Worm (Caenorhabditis elegans) whole organism, young adult: ENCODE data around the gene C15H11.11.

ENCODE experiments used
- B0336.3 ChIP-seq: fragments of 200-800 bp; sonication (Bioruptor generic); IDR thresholded peaks from 2 replicates; pipeline ENCODE4 v1.3.6; 2022; ENCODE audit warnings: missing genetic modification characterization, missing compliant biosample characterization
- C06A6.2 ChIP-seq: fragments of 200-800 bp; sonication (Bioruptor generic); conservative IDR thresholded peaks from 2 replicates; pipeline ENCODE4 v1.3.6; 2022; ENCODE audit warnings: missing genetic modification characterization, missing compliant biosample characterization
- F10E7.11 ChIP-seq: sonication (generic microtip); optimal IDR thresholded peaks from 2 replicates; lab custom pipeline; 2017; ENCODE audit warnings: mild to moderate bottlenecking, missing genetic modification characterization, moderate library complexity, missing compliant biosample characterization
- F23B12.7 ChIP-seq: sonication (generic microtip); optimal IDR thresholded peaks from 2 replicates; lab custom pipeline; 2017; ENCODE audit warnings: missing genetic modification characterization, mild to moderate bottlenecking, missing compliant biosample characterization, antibody characterized with exemption, moderate library complexity; ENCODE audit not compliant: insufficient read depth
- F52B5.7 ChIP-seq: sonication (generic microtip); optimal IDR thresholded peaks from 2 replicates; lab custom pipeline; 2016; ENCODE audit warnings: mild to moderate bottlenecking, missing genetic modification characterization, missing compliant biosample characterization
- K11D2.4 ChIP-seq: fragments of 200-800 bp; sonication (Bioruptor generic); IDR thresholded peaks from 2 replicates; pipeline ENCODE4 v1.3.6; 2022; ENCODE audit warnings: missing genetic modification reagents, missing genetic modification characterization, missing compliant biosample characterization
- Y53G8AR.9 ChIP-seq: fragments of 200-800 bp; sonication (Bioruptor generic); conservative IDR thresholded peaks from 2 replicates; pipeline ENCODE4 v1.3.6; 2022; ENCODE audit warnings: missing genetic modification reagents, missing genetic modification characterization, missing compliant biosample characterization
- ZK185.1 ChIP-seq: sonication (generic microtip); optimal IDR thresholded peaks from 2 replicates; lab custom pipeline; 2016; ENCODE audit warnings: mild to moderate bottlenecking, missing genetic modification characterization, missing compliant biosample characterization; ENCODE audit not compliant: poor library complexity, severe bottlenecking
- ama-1 ChIP-seq, 3 experiments: fragments of 150-350 bp in 1 of 3; sonication (generic microtip) in 2 of 3; optimal IDR thresholded peaks; 2 replicates each; lab custom pipeline; 2014 to 2018; ENCODE audit warnings: missing biosample characterization in 2 of 3, missing genetic modification characterization in 2 of 3, missing genetic modification reagents in 2 of 3
- atf-7 ChIP-seq: sonication (generic microtip); optimal IDR thresholded peaks from 2 replicates; lab custom pipeline; 2017; ENCODE audit warnings: mild to moderate bottlenecking, missing genetic modification characterization, missing compliant biosample characterization
- athp-1 ChIP-seq: sonication (generic microtip); optimal IDR thresholded peaks from 2 replicates; lab custom pipeline; 2017; ENCODE audit warnings: mild to moderate bottlenecking, missing genetic modification characterization, missing compliant biosample characterization
- attf-3 ChIP-seq: fragments of 200-800 bp; sonication (Bioruptor generic); conservative IDR thresholded peaks from 2 replicates; pipeline ENCODE4 v1.3.6; 2022; ENCODE audit warnings: missing genetic modification reagents, missing genetic modification characterization, missing compliant biosample characterization
- attf-5 ChIP-seq: fragments of 200-800 bp; sonication (Bioruptor generic); optimal IDR thresholded peaks from 2 replicates; lab custom pipeline; 2018; ENCODE audit warnings: mild to moderate bottlenecking, missing genetic modification characterization, missing compliant biosample characterization
- bed-1 ChIP-seq: fragments of 200-800 bp; sonication (Bioruptor generic); IDR thresholded peaks from 2 replicates; pipeline ENCODE4 v1.3.6; 2022; ENCODE audit warnings: missing genetic modification reagents, missing genetic modification characterization, missing compliant biosample characterization
- cebp-1 ChIP-seq, 2 experiments: fragments of 200-800 bp in 1 of 2; sonication (Bioruptor generic) in 1 of 2; sonication (generic microtip) in 1 of 2; IDR thresholded peaks in 1 of 2; optimal IDR thresholded peaks in 1 of 2; 2 replicates each; pipeline versions ENCODE4 v1.3.6 to Lab custom; 2017 to 2022; ENCODE audit warnings: missing compliant biosample characterization in 2 of 2, missing genetic modification characterization in 2 of 2, mild to moderate bottlenecking in 1 of 2, missing genetic modification reagents in 1 of 2, moderate library complexity in 1 of 2
- ceh-100 ChIP-seq: fragments of 200-800 bp; sonication (Bioruptor generic); IDR thresholded peaks from 2 replicates; pipeline ENCODE4 v1.3.6; 2022; ENCODE audit warnings: missing genetic modification reagents, missing genetic modification characterization, missing compliant biosample characterization
- die-1 ChIP-seq: sonication (generic microtip); optimal IDR thresholded peaks from 2 replicates; lab custom pipeline; 2016; ENCODE audit warnings: missing genotype, mild to moderate bottlenecking, missing genetic modification characterization, missing compliant biosample characterization
- dox-1 ChIP-seq: fragments of 200-800 bp; sonication (Bioruptor generic); IDR thresholded peaks from 2 replicates; pipeline ENCODE4 v1.3.6; 2022; ENCODE audit warnings: missing genetic modification reagents, missing genetic modification characterization, missing compliant biosample characterization
- dpff-1 ChIP-seq: sonication (generic microtip); optimal IDR thresholded peaks from 2 replicates; lab custom pipeline; 2017; ENCODE audit warnings: mild to moderate bottlenecking, missing genetic modification characterization, missing compliant biosample characterization
- ekl-4 ChIP-seq: fragments of 200-800 bp; sonication (Bioruptor generic); IDR thresholded peaks from 2 replicates; pipeline ENCODE4 v1.3.6; 2022; ENCODE audit warnings: missing genetic modification reagents, missing genetic modification characterization, missing compliant biosample characterization
- gei-17 ChIP-seq: fragments of 200-800 bp; sonication (Bioruptor generic); optimal IDR thresholded peaks from 2 replicates; lab custom pipeline; 2018; ENCODE audit warnings: mild to moderate bottlenecking, missing genetic modification characterization, missing compliant biosample characterization
- hsf-1 ChIP-seq: fragments of 200-800 bp; sonication (Bioruptor generic); IDR thresholded peaks from 2 replicates; pipeline ENCODE4 v1.3.6; 2022; ENCODE audit warnings: missing genetic modification reagents, missing genetic modification characterization, missing compliant biosample characterization
- let-607 ChIP-seq, 2 experiments: fragments of 200-800 bp in 1 of 2; sonication (Bioruptor generic) in 1 of 2; sonication (generic microtip) in 1 of 2; optimal IDR thresholded peaks; 2 replicates each; lab custom pipeline; 2016 to 2018; ENCODE audit warnings: mild to moderate bottlenecking in 2 of 2, missing compliant biosample characterization in 2 of 2, missing genetic modification characterization in 2 of 2, moderate library complexity in 2 of 2, missing genotype in 1 of 2
- lin-26 ChIP-seq: fragments of 200-800 bp; sonication (Bioruptor generic); IDR thresholded peaks from 2 replicates; pipeline ENCODE4 v1.3.6; 2022; ENCODE audit warnings: missing genetic modification reagents, missing genetic modification characterization, missing compliant biosample characterization
- lin-35 ChIP-seq, 3 experiments: fragments of 150-350 bp in 2 of 3; sonication (generic microtip) in 1 of 3; optimal IDR thresholded peaks; 2 replicates each; lab custom pipeline; 2014 to 2018; ENCODE audit warnings: missing biosample characterization in 3 of 3, missing genetic modification characterization in 3 of 3, missing genetic modification reagents in 3 of 3
- lin-40 ChIP-seq: sonication (generic microtip); optimal IDR thresholded peaks from 2 replicates; lab custom pipeline; 2016; ENCODE audit warnings: missing genetic modification characterization, mild to moderate bottlenecking, missing compliant biosample characterization, missing genotype, missing genetic modification reagents
- lin-54 ChIP-seq: fragments of 200-800 bp; sonication (Bioruptor generic); optimal IDR thresholded peaks from 2 replicates; lab custom pipeline; 2018; ENCODE audit warnings: mild to moderate bottlenecking, missing genetic modification characterization, missing compliant biosample characterization
- lsl-1 ChIP-seq: fragments of 200-800 bp; sonication (Bioruptor generic); optimal IDR thresholded peaks from 2 replicates; lab custom pipeline; 2018; ENCODE audit warnings: mild to moderate bottlenecking, missing genetic modification characterization, moderate library complexity, missing compliant biosample characterization
- madf-6 ChIP-seq: fragments of 200-800 bp; sonication (Bioruptor generic); IDR thresholded peaks from 2 replicates; pipeline ENCODE4 v1.3.6; 2022; ENCODE audit warnings: missing genetic modification reagents, missing genetic modification characterization, missing compliant biosample characterization
- mcd-1 ChIP-seq: fragments of 200-800 bp; sonication (Bioruptor generic); IDR thresholded peaks from 2 replicates; pipeline ENCODE4 v1.3.6; 2022; ENCODE audit warnings: missing genetic modification reagents, missing genetic modification characterization, missing compliant biosample characterization
- nfyb-1 ChIP-seq: fragments of 200-800 bp; sonication (Bioruptor generic); IDR thresholded peaks from 2 replicates; pipeline ENCODE4 v1.3.6; 2022; ENCODE audit warnings: missing genetic modification reagents, missing genetic modification characterization, missing compliant biosample characterization
- nhr-80 ChIP-seq: sonication (generic microtip); optimal IDR thresholded peaks from 2 replicates; lab custom pipeline; 2016; ENCODE audit warnings: missing genetic modification characterization, missing compliant biosample characterization
- pbrm-1 ChIP-seq: fragments of 200-800 bp; sonication (Bioruptor generic); IDR thresholded peaks from 2 replicates; pipeline ENCODE4 v1.3.6; 2022; ENCODE audit warnings: missing genetic modification reagents, missing genetic modification characterization, missing compliant biosample characterization
- rcor-1 ChIP-seq: fragments of 200-800 bp; sonication (Bioruptor generic); IDR thresholded peaks from 2 replicates; pipeline ENCODE4 v1.3.6; 2022; ENCODE audit warnings: missing genetic modification reagents, missing genetic modification characterization, missing compliant biosample characterization
- snpc-1.3 ChIP-seq: sonication (generic microtip); optimal IDR thresholded peaks from 2 replicates; lab custom pipeline; 2017; ENCODE audit warnings: missing genetic modification characterization, mild to moderate bottlenecking, missing compliant biosample characterization, antibody characterized with exemption, moderate library complexity, missing genotype, missing genetic modification reagents; ENCODE audit not compliant: insufficient read depth
- snpc-4 ChIP-seq, 5 experiments: fragments of 150-350 bp in 1 of 5; sonication (generic microtip) in 4 of 5; optimal IDR thresholded peaks; 2 replicates each; lab custom pipeline; 2014 to 2018; ENCODE audit warnings: missing genetic modification characterization in 5 of 5, missing biosample characterization in 3 of 5, antibody characterized with exemption in 2 of 5, mild to moderate bottlenecking in 2 of 5, missing compliant biosample characterization in 2 of 5, missing genotype in 2 of 5, moderate library complexity in 2 of 5, missing genetic modification reagents in 1 of 5
- tbp1 ChIP-seq: fragments of 200-800 bp; sonication (Bioruptor generic); optimal IDR thresholded peaks from 2 replicates; lab custom pipeline; 2018; ENCODE audit warnings: mild to moderate bottlenecking, missing genetic modification characterization, missing compliant biosample characterization
- tlf-1 ChIP-seq: fragments of 200-800 bp; sonication (Bioruptor generic); optimal IDR thresholded peaks from 2 replicates; lab custom pipeline; 2018; ENCODE audit warnings: mild to moderate bottlenecking, missing genetic modification characterization, missing compliant biosample characterization
- xnd-1 ChIP-seq: sonication (generic microtip); optimal IDR thresholded peaks from 2 replicates; lab custom pipeline; 2016; ENCODE audit warnings: missing genotype, missing genetic modification reagents, missing genetic modification characterization, missing compliant biosample characterization

The C15H11.11 gene

DNA sequence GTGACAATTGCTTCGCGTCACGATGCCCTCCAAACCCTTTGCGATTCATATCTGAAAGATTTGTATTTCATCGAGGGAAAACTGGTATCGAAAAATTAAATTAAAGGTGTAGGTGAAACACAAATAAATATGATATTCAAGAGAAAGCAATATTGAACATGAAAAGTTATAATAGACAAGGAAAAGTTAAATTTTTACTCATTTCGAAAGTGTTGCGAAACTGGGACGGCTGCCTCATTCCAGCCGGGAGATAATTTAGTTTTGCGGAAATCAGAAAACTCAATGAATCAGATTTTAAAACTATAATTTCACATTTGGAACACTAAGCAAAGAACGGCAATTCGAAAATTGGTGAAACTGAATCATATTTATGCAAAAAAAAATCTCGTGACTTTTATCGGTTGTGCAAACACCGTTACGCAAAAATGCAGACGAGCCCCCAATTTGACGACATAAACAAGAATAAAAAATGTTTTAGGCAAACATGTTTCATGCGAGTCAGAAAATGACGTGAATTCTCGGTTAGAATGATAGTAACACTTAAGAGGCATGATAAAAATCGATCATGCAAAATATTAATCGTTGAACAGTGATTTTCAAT lies at the start of gene C15H11.11, which contains the start of gene nxf-1:
Gene C15H11.11, plus strand, starts transcription at position 536 of the 601 bp plus-strand sequence.
Gene nxf-1, minus strand, starts transcription at position 51 of the 601 bp plus-strand sequence.
- TF ChIP-seq C06A6.2 (GFP tag; lab: Robert Waterston, UW) (no peak), lin-40 (tag; lab: Kevin White, UChicago) (peak; percentile 68), F52B5.7 (tag; lab: Kevin White, UChicago) (no peak), dox-1 (peak; percentile 55), hsf-1 (GFP tag; lab: Robert Waterston, UW) (0 out of 2 replicates have a peak, but pooled peaks have one; percentile 35), ama-1 (optimal IDR thresholded peaks at IDR 0.05; lab: Kevin White, UChicago) (peak; percentile 6), ama-1 (GFP tag; optimal IDR thresholded peaks at IDR 0.05; lab: Kevin White, UChicago) (no peak), madf-6 (GFP tag; lab: Robert Waterston, UW) (0 out of 2 replicates have a peak, but pooled peaks have one; percentile 22), rcor-1 (GFP tag; lab: Robert Waterston, UW) (0 out of 2 replicates have a peak, but pooled peaks have one; percentile 36), nfyb-1 (GFP tag; lab: Robert Waterston, UW) (peak; percentile 60; the same call in 1 of the 2 replicates), gei-17 (no peak), attf-3 (GFP tag; lab: Robert Waterston, UW) (no peak), atf-7 (tag; lab: Kevin White, UChicago) (peak; percentile 73), lin-54 (GFP tag; lab: Kevin White, UChicago) (peak; percentile 39), lin-26 (GFP tag; lab: Robert Waterston, UW) (0 out of 2 replicates have a peak, but pooled peaks have one; percentile 5), ceh-100 (GFP tag; lab: Robert Waterston, UW) (peak; percentile 44; the same call in 1 of the 2 replicates), ZK185.1 (tag; lab: Kevin White, UChicago) (peak; percentile 74), snpc-1.3 (tag; lab: Kevin White, UChicago) (peak; percentile 29), cebp-1 (GFP tag; IDR thresholded peaks at IDR 0.05; lab: Robert Waterston, UW) (peak; percentile 54; the same call in 1 of the 2 replicates), cebp-1 (tag; optimal IDR thresholded peaks at IDR 0.05; lab: Kevin White, UChicago) (peak; percentile 90), mcd-1 (peak; percentile 66), xnd-1 (tag; lab: Kevin White, UChicago) (no peak), tbp1 (peak; percentile 19), dpff-1 (tag; lab: Kevin White, UChicago) (no peak), B0336.3 (peak; percentile 14; the same call in 1 of the 2 replicates), tlf-1 (GFP tag; lab: Kevin White, UChicago) (peak; percentile 3), lsl-1 (GFP tag; lab: Kevin White, UChicago) (peak; percentile 77), pbrm-1 (0 out of 2 replicates have a peak, but pooled peaks have one; percentile 13), ekl-4 (0 out of 2 replicates have a peak, but pooled peaks have one; percentile 31), nhr-80 (peak; percentile 83), bed-1 (no peak), F10E7.11 (tag; lab: Kevin White, UChicago) (no peak), attf-5 (GFP tag; lab: Kevin White, UChicago) (peak; percentile 56), lin-35 (GFP tag; optimal IDR thresholded peaks at IDR 0.05; lab: Kevin White, UChicago) (peak in 1 of 3 experiments; percentile 33), K11D2.4 (no peak), Y53G8AR.9 (peak; percentile 63; the same call in 1 of the 2 replicates), F23B12.7 (tag; lab: Kevin White, UChicago) (peak; percentile 51), die-1 (tag; lab: Kevin White, UChicago) (no peak), snpc-4 (GFP tag; optimal IDR thresholded peaks at IDR 0.05; lab: Kevin White, UChicago) (no peak), snpc-4 (tag; optimal IDR thresholded peaks at IDR 0.05; lab: Kevin White, UChicago) (peak in 3 of 4 experiments; percentile 50 to 72 (median 61)), athp-1 (tag; lab: Kevin White, UChicago) (no peak), let-607 (tag; optimal IDR thresholded peaks at IDR 0.05; lab: Kevin White, UChicago) (peak in 1 of 2 experiments; percentile 10)
- TF ChIP-seq, all 124 proteins: peak for 28
